Fruit fly (Drosophila melanogaster): Measurements from ENCODE around the gene CG32756.

The CG32756 gene

dm6 chrX:5899241-5900145, 46.0 kb upstream of the CG32756 start (continued):
- TF ChIP-seq Nf-YC (tag; optimal IDR thresholded peaks at IDR 0.05) (peak; percentile 45), pnt (GFP tag; optimal IDR thresholded peaks at IDR 0.05) (no peak), CG34224 (GFP tag; IDR thresholded peaks at IDR 0.05; ENCODE audit: partially characterized antibody) (no peak), NC2β (GFP tag; optimal IDR thresholded peaks at IDR 0.05) (no peak), Hmr (GFP tag; optimal IDR thresholded peaks at IDR 0.05) (peak; percentile 30), dmrt99B (tag; optimal IDR thresholded peaks at IDR 0.05) (peak; percentile 15), MESR4 (GFP tag; optimal IDR thresholded peaks at IDR 0.05) (no peak), CG31441 (GFP tag; IDR thresholded peaks at IDR 0.05) (no peak), Usf (GFP tag; optimal IDR thresholded peaks at IDR 0.05) (no peak), CG11456 (GFP tag; IDR thresholded peaks at IDR 0.05) (no peak), Bgb (GFP tag; IDR thresholded peaks at IDR 0.05; ENCODE audit: partially characterized antibody) (0 out of 2 replicates have a peak, but pooled peaks have one; percentile 18), CG6765 (GFP tag; optimal IDR thresholded peaks at IDR 0.05) (no peak), fu2 (GFP tag; optimal IDR thresholded peaks at IDR 0.05) (no peak), CG10979 (tag; optimal IDR thresholded peaks at IDR 0.05) (no peak), CG30431 (GFP tag; optimal IDR thresholded peaks at IDR 0.05) (no peak), Dek (tag; optimal IDR thresholded peaks at IDR 0.05) (no peak), Dref (GFP tag; IDR thresholded peaks at IDR 0.05) (no peak), Rx (GFP tag; IDR thresholded peaks at IDR 0.05) (no peak), inv (GFP tag; IDR thresholded peaks at IDR 0.05; ENCODE audit: partially characterized antibody) (no peak), stwl (tag; optimal IDR thresholded peaks at IDR 0.05) (no peak), Med (GFP tag) (peak; percentile 78), lbe (GFP tag; optimal IDR thresholded peaks at IDR 0.05) (no peak), CG1603 (tag; optimal IDR thresholded peaks at IDR 0.05) (no peak), Antp (GFP tag; optimal IDR thresholded peaks at IDR 0.05) (no peak), lmd (GFP tag; IDR thresholded peaks at IDR 0.05) (no peak), Ravus (GFP tag; IDR thresholded peaks at IDR 0.05) (no peak), ERR (GFP tag; optimal IDR thresholded peaks at IDR 0.05) (no peak), CG13123 (GFP tag; optimal IDR thresholded peaks at IDR 0.05) (no peak), pho (GFP tag; optimal IDR thresholded peaks at IDR 0.05) (no peak), CG12769 (tag; optimal IDR thresholded peaks at IDR 0.05) (peak; percentile 53), CG1529 (GFP tag; optimal IDR thresholded peaks at IDR 0.05) (no peak), nmo (GFP tag; optimal IDR thresholded peaks at IDR 0.05) (no peak), CG18599 (GFP tag; optimal IDR thresholded peaks at IDR 0.05) (peak; percentile 14), chinmo (GFP tag; IDR thresholded peaks at IDR 0.05; ENCODE audit: partially characterized antibody) (peak; percentile 80; the same call in 3 of the 4 replicates), sima (GFP tag; optimal IDR thresholded peaks at IDR 0.05) (no peak), nau (GFP tag; optimal IDR thresholded peaks at IDR 0.05) (no peak), rib (GFP tag; IDR thresholded peaks at IDR 0.05) (peak; percentile 71), CG5953 (GFP tag; IDR thresholded peaks at IDR 0.05) (no peak), CG3163 (GFP tag; optimal IDR thresholded peaks at IDR 0.05) (no peak), CG10565 (GFP tag; optimal IDR thresholded peaks at IDR 0.05) (no peak), Stat92E (GFP tag; optimal IDR thresholded peaks at IDR 0.05) (no peak), fd96Cb (tag; optimal IDR thresholded peaks at IDR 0.05) (no peak), CG10147 (GFP tag; optimal IDR thresholded peaks at IDR 0.05) (no peak), dan (GFP tag; IDR thresholded peaks at IDR 0.05) (no peak), CG3847 (GFP tag; IDR thresholded peaks at IDR 0.05) (no peak), CG18262 (tag; optimal IDR thresholded peaks at IDR 0.05) (no peak), aop (GFP tag; IDR thresholded peaks at IDR 0.05) (peak; percentile 39; the same call in 1 of the 2 replicates), E2f1 (GFP tag; IDR thresholded peaks at IDR 0.05) (no peak), CG9932 (GFP tag; IDR thresholded peaks at IDR 0.05) (no peak)
